Fruit fly (Drosophila melanogaster) whole organism, embryonic: ENCODE measurements around the gene und.

ENCODE experiments used
- Abd-B ChIP-seq: fragments of 200-800 bp; sonication (Bioruptor generic); optimal IDR thresholded peaks from 2 replicates; lab custom pipeline; 2018; ENCODE audit warnings: missing biosample characterization, mild to moderate bottlenecking, missing genetic modification characterization, moderate library complexity
- CG12071 ChIP-seq: fragments of 200-800 bp; sonication (Bioruptor generic); optimal IDR thresholded peaks from 3 replicates; lab custom pipeline; 2018; ENCODE audit warnings: missing biosample characterization, mild to moderate bottlenecking, missing genetic modification characterization
- CG12659 ChIP-seq: fragments of 200-800 bp; sonication (Bioruptor generic); optimal IDR thresholded peaks from 3 replicates; lab custom pipeline; 2017; ENCODE audit warnings: mild to moderate bottlenecking, missing biosample characterization, missing genetic modification reagents, missing genetic modification characterization
- CG13624 ChIP-seq: fragments of 200-800 bp; sonication (Bioruptor generic); optimal IDR thresholded peaks from 2 replicates; lab custom pipeline; 2016; ENCODE audit warnings: missing biosample characterization, missing genetic modification characterization
- CG14014 ChIP-seq: fragments of 200-800 bp; sonication (Bioruptor generic); IDR thresholded peaks from 2 replicates; pipeline ENCODE4 v1.3.6; 2022; ENCODE audit warnings: missing biosample characterization, missing genetic modification characterization
- CG15011 ChIP-seq: fragments of 200-800 bp; sonication (Bioruptor generic); optimal IDR thresholded peaks from 3 replicates; lab custom pipeline; 2018; ENCODE audit warnings: missing biosample characterization, mild to moderate bottlenecking, missing genetic modification characterization
- CG1602 ChIP-seq: fragments of 200-800 bp; sonication (Bioruptor generic); optimal IDR thresholded peaks from 3 replicates; lab custom pipeline; 2016; ENCODE audit warnings: missing biosample characterization, missing genetic modification characterization
- CG1647 ChIP-seq: fragments of 200-800 bp; sonication (Bioruptor generic); optimal IDR thresholded peaks from 3 replicates; lab custom pipeline; 2016; ENCODE audit warnings: missing biosample characterization, missing genetic modification characterization
- CG17328 ChIP-seq: fragments of 200-800 bp; sonication (Bioruptor generic); IDR thresholded peaks from 2 replicates; pipeline ENCODE4 v1.3.6; 2022; ENCODE audit warnings: missing biosample characterization, missing genetic modification characterization
- CG18764 ChIP-seq: fragments of 200-800 bp; sonication (Bioruptor generic); optimal IDR thresholded peaks from 3 replicates; lab custom pipeline; 2016; ENCODE audit warnings: missing biosample characterization, missing genetic modification characterization
- CG2202 ChIP-seq: fragments of 200-800 bp; sonication (Bioruptor generic); optimal IDR thresholded peaks from 2 replicates; lab custom pipeline; 2018; ENCODE audit warnings: missing biosample characterization, mild to moderate bottlenecking, missing genetic modification characterization
- CG31224 ChIP-seq: fragments of 200-800 bp; sonication (Bioruptor generic); IDR thresholded peaks from 2 replicates; pipeline ENCODE4 v1.3.6; 2022; ENCODE audit warnings: missing biosample characterization, missing genetic modification characterization
- CG34224 ChIP-seq: fragments of 200-800 bp; sonication (Bioruptor generic); IDR thresholded peaks from 3 replicates; pipeline ENCODE4 v1.3.6; 2022; ENCODE audit warnings: missing biosample characterization, missing genetic modification characterization; ENCODE audit not compliant: partially characterized antibody
- CG34422 ChIP-seq: fragments of 200-800 bp; sonication (Bioruptor generic); IDR thresholded peaks from 3 replicates; pipeline ENCODE4 v1.3.6; 2022; ENCODE audit warnings: missing biosample characterization, missing genetic modification characterization
- CG3995 ChIP-seq: fragments of 200-800 bp; sonication (Bioruptor generic); optimal IDR thresholded peaks from 3 replicates; lab custom pipeline; 2016; ENCODE audit warnings: missing biosample characterization, missing genetic modification characterization
- CG4707 ChIP-seq: fragments of 200-800 bp; sonication (Bioruptor generic); optimal IDR thresholded peaks from 2 replicates; lab custom pipeline; 2018; ENCODE audit warnings: missing biosample characterization, mild to moderate bottlenecking, missing genetic modification characterization, moderate library complexity
- CG6689 ChIP-seq: fragments of 200-800 bp; sonication (Bioruptor generic); IDR thresholded peaks from 2 replicates; pipeline ENCODE4 v1.3.6; 2022; ENCODE audit warnings: missing biosample characterization, missing genetic modification characterization
- CG7928 ChIP-seq: fragments of 200-800 bp; sonication (Bioruptor generic); optimal IDR thresholded peaks from 2 replicates; lab custom pipeline; 2017; ENCODE audit warnings: missing biosample characterization, mild to moderate bottlenecking, missing genetic modification characterization
- CG8089 ChIP-seq: fragments of 200-800 bp; sonication (Bioruptor generic); optimal IDR thresholded peaks from 3 replicates; lab custom pipeline; 2016; ENCODE audit warnings: missing biosample characterization, missing genetic modification characterization
- CG8478 ChIP-seq: fragments of >200 bp; optimal IDR thresholded peaks from 2 replicates; lab custom pipeline; 2018
- CG9817 ChIP-seq: fragments of 200-800 bp; sonication (Bioruptor generic); optimal IDR thresholded peaks from 2 replicates; lab custom pipeline; 2018; ENCODE audit warnings: missing biosample characterization, mild to moderate bottlenecking, missing genetic modification characterization, moderate library complexity
- Dfd ChIP-seq, 2 experiments: fragments of >200 bp; optimal IDR thresholded peaks; 2 replicates each; lab custom pipeline; 2017; ENCODE audit warnings: missing biosample characterization in 2 of 2, missing genetic modification characterization in 2 of 2
- Drgx ChIP-seq: fragments of 200-800 bp; sonication (Bioruptor generic); IDR thresholded peaks from 2 replicates; pipeline ENCODE4 v1.3.6; 2022; ENCODE audit warnings: missing biosample characterization, missing genetic modification characterization
- Eip74EF ChIP-seq, 2 experiments: fragments of 200-800 bp in 1 of 2; fragments of >200 bp in 1 of 2; sonication (Bioruptor generic) in 1 of 2; optimal IDR thresholded peaks; 2 replicates each; lab custom pipeline; 2017 to 2019; ENCODE audit warnings: missing biosample characterization in 2 of 2, missing genetic modification characterization in 2 of 2, mild to moderate bottlenecking in 1 of 2, moderate library complexity in 1 of 2
- Elba2 ChIP-seq: fragments of 200-800 bp; sonication (Bioruptor generic); optimal IDR thresholded peaks from 3 replicates; lab custom pipeline; 2016; ENCODE audit warnings: missing biosample characterization, missing genetic modification characterization
- Fer1 ChIP-seq: fragments of 200-800 bp; sonication (Bioruptor generic); optimal IDR thresholded peaks from 2 replicates; lab custom pipeline; 2017; ENCODE audit warnings: missing biosample characterization, mild to moderate bottlenecking, missing genetic modification characterization
- Fer2 ChIP-seq: fragments of 200-800 bp; sonication (Bioruptor generic); optimal IDR thresholded peaks from 2 replicates; lab custom pipeline; 2018; ENCODE audit warnings: missing biosample characterization, mild to moderate bottlenecking, missing genetic modification characterization, moderate library complexity
- Hey ChIP-seq: fragments of 200-800 bp; sonication (Bioruptor generic); optimal IDR thresholded peaks from 3 replicates; lab custom pipeline; 2018; ENCODE audit warnings: missing biosample characterization, mild to moderate bottlenecking, missing genetic modification characterization
- Myb ChIP-seq: fragments of 200-800 bp; sonication (Bioruptor generic); optimal IDR thresholded peaks from 2 replicates; lab custom pipeline; 2016; ENCODE audit warnings: missing biosample characterization, missing genetic modification characterization
- Oaz ChIP-seq: fragments of 200-800 bp; sonication (Bioruptor generic); IDR thresholded peaks from 2 replicates; pipeline ENCODE4 v1.3.6; 2022; ENCODE audit warnings: missing biosample characterization, missing genetic modification characterization
- Ptx1 ChIP-seq: fragments of 200-800 bp; sonication (Bioruptor generic); IDR thresholded peaks from 2 replicates; pipeline ENCODE4 v1.3.6; 2022; ENCODE audit warnings: missing biosample characterization, missing genetic modification characterization
- Vsx1 ChIP-seq: fragments of 200-800 bp; sonication (Bioruptor generic); optimal IDR thresholded peaks from 2 replicates; lab custom pipeline; 2017; ENCODE audit warnings: missing biosample characterization, mild to moderate bottlenecking, missing genetic modification characterization, missing genetic modification reagents
- bsh ChIP-seq, 2 experiments: fragments of 200-800 bp; sonication (Bioruptor generic); optimal IDR thresholded peaks; 2 replicates each; lab custom pipeline; 2017 to 2018; ENCODE audit warnings: mild to moderate bottlenecking in 2 of 2, missing biosample characterization in 2 of 2, missing genetic modification characterization in 2 of 2, moderate library complexity in 1 of 2
- chn ChIP-seq: fragments of 200-800 bp; sonication (Bioruptor generic); optimal IDR thresholded peaks from 2 replicates; lab custom pipeline; 2016; ENCODE audit warnings: missing biosample characterization, missing genetic modification characterization
- ci ChIP-seq: fragments of 200-800 bp; sonication (Bioruptor generic); IDR thresholded peaks from 3 replicates; pipeline ENCODE4 v1.3.6; 2022; ENCODE audit warnings: missing biosample characterization, missing genetic modification characterization
- crc ChIP-seq: fragments of 200-800 bp; sonication (Bioruptor generic); optimal IDR thresholded peaks from 2 replicates; lab custom pipeline; 2016; ENCODE audit warnings: missing biosample characterization, missing genetic modification characterization
- dan ChIP-seq: fragments of 200-800 bp; sonication (Bioruptor generic); IDR thresholded peaks from 2 replicates; pipeline ENCODE4 v1.3.6; 2022; ENCODE audit warnings: missing biosample characterization, missing genetic modification characterization
- emc ChIP-seq: fragments of 200-800 bp; sonication (Bioruptor generic); optimal IDR thresholded peaks from 2 replicates; lab custom pipeline; 2016; ENCODE audit warnings: missing biosample characterization, missing genetic modification characterization
- eve ChIP-seq, 2 experiments: fragments of >200 bp; optimal IDR thresholded peaks; 2 replicates each; lab custom pipeline; 2017; ENCODE audit warnings: missing biosample characterization in 2 of 2, missing genetic modification characterization in 2 of 2
- exex ChIP-seq: fragments of 200-800 bp; sonication (Bioruptor generic); optimal IDR thresholded peaks from 4 replicates; lab custom pipeline; 2018; ENCODE audit warnings: missing biosample characterization, mild to moderate bottlenecking, missing genetic modification characterization, moderate library complexity
- grau ChIP-seq: fragments of 200-800 bp; optimal IDR thresholded peaks from 3 replicates; lab custom pipeline; 2019; ENCODE audit warnings: missing biosample characterization, mild to moderate bottlenecking, missing genetic modification characterization, moderate library complexity
- klu ChIP-seq: fragments of 200-800 bp; sonication (Bioruptor generic); IDR thresholded peaks from 2 replicates; pipeline ENCODE4 v1.3.6; 2022; ENCODE audit warnings: missing biosample characterization, missing genetic modification characterization
- kni ChIP-seq: fragments of 200-800 bp; sonication (Bioruptor generic); optimal IDR thresholded peaks from 3 replicates; lab custom pipeline; 2017; ENCODE audit warnings: mild to moderate bottlenecking, missing biosample characterization, missing genetic modification reagents, missing genetic modification characterization
- maf-S ChIP-seq: fragments of 200-800 bp; sonication (Bioruptor generic); optimal IDR thresholded peaks from 2 replicates; lab custom pipeline; 2016; ENCODE audit warnings: missing biosample characterization, missing genetic modification characterization
- org-1 ChIP-seq: fragments of 200-800 bp; sonication (Bioruptor generic); optimal IDR thresholded peaks from 2 replicates; lab custom pipeline; 2017; ENCODE audit warnings: missing biosample characterization, missing genetic modification characterization
- phol ChIP-seq: fragments of 200-800 bp; sonication (Bioruptor generic); optimal IDR thresholded peaks from 3 replicates; lab custom pipeline; 2018; ENCODE audit warnings: missing biosample characterization, mild to moderate bottlenecking, missing genetic modification characterization, moderate library complexity
- slou ChIP-seq: fragments of 200-800 bp; sonication (Bioruptor generic); optimal IDR thresholded peaks from 3 replicates; lab custom pipeline; 2016; ENCODE audit warnings: missing biosample characterization, missing genetic modification characterization
- ssp ChIP-seq: fragments of 200-800 bp; sonication (Bioruptor generic); IDR thresholded peaks from 2 replicates; pipeline ENCODE4 v1.3.6; 2022; ENCODE audit warnings: missing biosample characterization, missing genetic modification characterization
- tup ChIP-seq: fragments of 200-800 bp; sonication (Bioruptor generic); optimal IDR thresholded peaks from 2 replicates; lab custom pipeline; 2016; ENCODE audit warnings: missing biosample characterization, mild to moderate bottlenecking, missing genetic modification characterization, moderate library complexity
- twi ChIP-seq: fragments of 200-800 bp; optimal IDR thresholded peaks from 2 replicates; lab custom pipeline; 2019; ENCODE audit warnings: missing biosample characterization, mild to moderate bottlenecking, missing genetic modification characterization, moderate library complexity
- vnd ChIP-seq: fragments of 200-800 bp; sonication (Bioruptor generic); IDR thresholded peaks from 3 replicates; pipeline ENCODE4 v1.3.6; 2022; ENCODE audit warnings: missing biosample characterization, missing genetic modification characterization; ENCODE audit not compliant: partially characterized antibody

und gene

DNA sequence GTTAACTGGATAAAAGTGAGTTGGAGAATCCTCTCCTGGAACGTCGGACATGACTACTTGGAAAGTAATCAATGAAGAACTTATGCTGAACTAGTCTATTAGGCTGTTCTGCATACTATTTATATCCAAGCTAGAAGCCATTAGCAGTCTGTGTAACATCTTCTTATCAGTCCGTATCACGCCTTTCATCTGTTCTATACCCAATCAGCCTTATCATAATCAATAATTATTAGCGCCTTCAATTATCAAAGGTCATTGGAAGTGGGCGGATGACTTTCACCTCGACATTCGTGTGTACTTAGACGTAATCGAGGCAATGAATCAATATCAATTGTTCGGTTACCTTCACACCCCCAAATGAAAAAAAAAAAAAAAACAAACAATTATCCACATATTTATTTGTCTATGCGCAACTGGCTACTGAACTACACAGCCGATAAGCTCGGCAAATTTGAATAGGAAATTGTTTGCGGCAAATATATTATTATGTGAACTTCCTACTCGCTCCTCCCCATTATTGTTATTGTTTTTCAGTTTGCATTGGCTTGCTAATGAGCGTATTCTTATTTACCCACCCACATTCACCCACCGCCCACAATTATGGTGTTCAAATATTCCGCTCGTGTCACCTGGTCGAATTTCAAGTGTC, 11.9 kb downstream of the und start, which contains the start of the genes ppk11 and ppk16 (continued):
- TF ChIP-seq CG8478 (lab: Kevin White, UChicago) (no peak), ci (GFP tag; lab: Robert Waterston, UW) (0 out of 3 replicates have a peak, but pooled peaks have one; percentile 33), Fer1 (GFP tag; lab: Kevin White, UChicago) (no peak), bsh (GFP tag; optimal IDR thresholded peaks at IDR 0.05; lab: Kevin White, UChicago) (peak in 1 of 2 experiments; percentile 52), CG2202 (tag; lab: Kevin White, UChicago) (peak; percentile 12), chn (GFP tag; lab: Kevin White, UChicago) (no peak), CG15011 (GFP tag; lab: Kevin White, UChicago) (peak; percentile 23), vnd (GFP tag; lab: Robert Waterston, UW) (no peak), CG14014 (GFP tag; lab: Robert Waterston, UW) (peak; percentile 22; the same call in 1 of the 2 replicates), CG13624 (GFP tag; lab: Kevin White, UChicago) (no peak), crc (GFP tag; lab: Kevin White, UChicago) (peak; percentile 12), Vsx1 (peak; percentile 69), CG34422 (GFP tag; lab: Robert Waterston, UW) (no peak), CG31224 (GFP tag; lab: Robert Waterston, UW) (0 out of 2 replicates have a peak, but pooled peaks have one; percentile 5), CG9817 (tag; lab: Kevin White, UChicago) (no peak), CG8089 (no peak), emc (no peak), Abd-B (GFP tag; lab: Kevin White, UChicago) (no peak), ssp (GFP tag; lab: Robert Waterston, UW) (no peak), Drgx (GFP tag; lab: Robert Waterston, UW) (no peak), twi (tag; lab: Kevin White, UChicago) (no peak), exex (tag; lab: Kevin White, UChicago) (no peak), Elba2 (GFP tag; lab: Kevin White, UChicago) (no peak), Dfd (GFP tag; optimal IDR thresholded peaks at IDR 0.05; lab: Kevin White, UChicago) (no peak), CG34224 (GFP tag; lab: Robert Waterston, UW) (no peak), CG12659 (peak; percentile 1), slou (GFP tag; lab: Kevin White, UChicago) (no peak), Oaz (GFP tag; lab: Robert Waterston, UW) (no peak), CG1602 (no peak), CG3995 (GFP tag; lab: Kevin White, UChicago) (no peak), maf-S (GFP tag; lab: Kevin White, UChicago) (peak; percentile 2), CG18764 (GFP tag; lab: Kevin White, UChicago) (peak; percentile 48), CG17328 (no peak), Hey (tag; lab: Kevin White, UChicago) (no peak), eve (GFP tag; optimal IDR thresholded peaks at IDR 0.05; lab: Kevin White, UChicago) (no peak), dan (GFP tag; lab: Robert Waterston, UW) (no peak), phol (tag; lab: Kevin White, UChicago) (no peak), CG12071 (GFP tag; lab: Kevin White, UChicago) (peak; percentile 31), Ptx1 (GFP tag; lab: Robert Waterston, UW) (no peak), org-1 (peak; percentile 23), CG7928 (GFP tag; lab: Kevin White, UChicago) (no peak), CG6689 (GFP tag; lab: Robert Waterston, UW) (no peak), Fer2 (tag; lab: Kevin White, UChicago) (no peak), klu (GFP tag; lab: Robert Waterston, UW) (no peak), tup (GFP tag; lab: Kevin White, UChicago) (no peak), CG4707 (GFP tag; lab: Kevin White, UChicago) (no peak), Eip74EF (GFP tag; optimal IDR thresholded peaks at IDR 0.05; lab: Kevin White, UChicago) (peak in 1 of 2 experiments; percentile 42), kni (GFP tag; lab: Kevin White, UChicago) (no peak), CG1647 (GFP tag; lab: Kevin White, UChicago) (no peak), grau (tag; lab: Kevin White, UChicago) (no peak), Myb (GFP tag; lab: Kevin White, UChicago) (no peak)
